Worm (Caenorhabditis elegans): ENCODE results near the gene nduv-3.

nduv-3 gene

ce11 chrIV:2640950-2641349, at the start of gene nduv-3, which contains the start of gene mdf-2:
Gene nduv-3 (plus strand): TSS chrIV:2641310.
Gene mdf-2 (minus strand): TSS chrIV:2641125.
- TF ChIP-seq unc-62 (GFP tag; optimal IDR thresholded peaks at IDR 0.05): no peak

- TF ChIP-seq unc-62 (GFP tag; optimal IDR thresholded peaks at IDR 0.05): no peak
Observed at ce11 chrIV:2597417-2597816, 43.7 kb upstream of the nduv-3 start, which contains the start of gene Y69A2AR.47. Gene Y69A2AR.47 (plus strand): TSS chrIV:2597717.

- no peak for TF ChIP-seq unc-62 (GFP tag; optimal IDR thresholded peaks at IDR 0.05)
Observed at ce11 chrIV:2599634-2600033, 41.5 kb upstream of the nduv-3 start.

ce11 chrIV:2600841-2601240, 40.3 kb upstream of the nduv-3 start, which contains the start of gene epg-9:
Gene epg-9 (plus strand): TSS chrIV:2601141.
- no peak for TF ChIP-seq unc-62 (GFP tag; optimal IDR thresholded peaks at IDR 0.05)

ce11 chrIV:2601988-2602861, 38.9 kb upstream of the nduv-3 start:
- TF ChIP-seq unc-62 (GFP tag; optimal IDR thresholded peaks at IDR 0.05): no peak

- TF ChIP-seq unc-62 (GFP tag; optimal IDR thresholded peaks at IDR 0.05): no peak
Observed at ce11 chrIV:2602862-2603189, 38.3 kb upstream of the nduv-3 start.

- TF ChIP-seq unc-62 (GFP tag; optimal IDR thresholded peaks at IDR 0.05): no peak
Observed at ce11 chrIV:2603556-2604021, 37.5 kb upstream of the nduv-3 start.

- no peak for TF ChIP-seq unc-62 (GFP tag; optimal IDR thresholded peaks at IDR 0.05)
Observed at ce11 chrIV:2606572-2606971, 34.5 kb upstream of the nduv-3 start.

- no peak for TF ChIP-seq unc-62 (GFP tag; optimal IDR thresholded peaks at IDR 0.05)
Observed at ce11 chrIV:2607513-2608101, 33.5 kb upstream of the nduv-3 start, which contains the start of gene vamp-7. Gene vamp-7 (plus strand): TSS chrIV:2608051.

- TF ChIP-seq unc-62 (GFP tag; optimal IDR thresholded peaks at IDR 0.05): no peak
Observed at ce11 chrIV:2610409-2610808, 30.7 kb upstream of the nduv-3 start, which contains the start of gene Y69A2AR.32. Gene Y69A2AR.32 (plus strand): TSS chrIV:2610436.

- no peak for TF ChIP-seq unc-62 (GFP tag; optimal IDR thresholded peaks at IDR 0.05)
Observed at ce11 chrIV:2610974-2611373, 30.1 kb upstream of the nduv-3 start.

ce11 chrIV:2613011-2613503, 28.1 kb upstream of the nduv-3 start, which contains the start of gene Y69A2AR.28:
Gene Y69A2AR.28 (minus strand): TSS chrIV:2613061.
- no peak for TF ChIP-seq unc-62 (GFP tag; optimal IDR thresholded peaks at IDR 0.05)

ce11 chrIV:2613754-2614244, 27.3 kb upstream of the nduv-3 start, which contains the start of gene daao-1:
Gene daao-1 (plus strand): TSS chrIV:2614194.
- TF ChIP-seq unc-62 (GFP tag; optimal IDR thresholded peaks at IDR 0.05): no peak

- no peak for TF ChIP-seq unc-62 (GFP tag; optimal IDR thresholded peaks at IDR 0.05)
Observed at ce11 chrIV:2616853-2617252, 24.3 kb upstream of the nduv-3 start.

ce11 chrIV:2618611-2619010, 22.5 kb upstream of the nduv-3 start, which contains the start of gene smf-3:
Gene smf-3 (plus strand): TSS chrIV:2618869.
- TF ChIP-seq unc-62 (GFP tag; optimal IDR thresholded peaks at IDR 0.05): no peak

ce11 chrIV:2628171-2628570, 12.9 kb upstream of the nduv-3 start, which contains the start of gene ngn-1:
Gene ngn-1 (minus strand): TSS chrIV:2628271.
- no peak for TF ChIP-seq unc-62 (GFP tag; optimal IDR thresholded peaks at IDR 0.05)

Data from whole organism, dauer.